Worm (Caenorhabditis elegans): ENCODE measurements around the gene T24C2.3.

T24C2.3 gene

DNA sequence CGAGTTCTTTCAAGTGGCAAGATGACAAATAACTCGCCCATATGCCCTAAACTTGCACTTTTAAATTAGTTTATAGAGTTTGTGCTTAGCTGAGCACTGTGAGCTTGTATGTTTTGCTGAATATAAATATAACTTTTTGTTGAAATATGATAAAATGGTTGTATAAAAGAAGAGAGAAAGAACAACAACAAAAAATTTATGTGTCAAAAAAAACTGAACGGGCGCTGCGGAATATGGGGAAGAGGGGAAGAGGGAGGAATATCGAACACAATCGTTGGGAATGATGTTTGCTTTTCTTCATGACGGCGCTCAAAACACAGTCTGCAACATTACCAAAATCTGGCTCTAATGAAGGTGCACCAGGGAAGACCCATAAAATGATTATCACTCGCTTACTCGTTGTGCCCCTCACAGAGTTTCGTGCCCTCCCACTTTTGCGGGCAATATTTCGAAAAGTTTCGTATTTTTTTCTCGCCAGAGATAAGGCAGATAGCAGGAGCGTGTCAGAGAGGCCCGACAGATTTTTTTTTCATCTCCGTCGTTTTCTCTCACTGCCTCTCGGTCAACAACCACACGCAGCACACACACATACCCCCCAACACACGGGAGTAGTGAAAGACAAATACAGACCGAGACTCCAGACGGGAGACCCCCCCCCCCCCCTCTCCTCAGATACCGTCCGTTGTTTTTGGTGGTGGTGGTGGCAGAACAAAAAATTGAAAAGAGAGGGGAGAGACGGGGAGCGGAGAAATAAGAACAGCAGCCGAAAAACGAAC is 37.6 kb upstream of the T24C2.3 start (continued):
- TF ChIP-seq mdl-1 (tag; optimal IDR thresholded peaks at IDR 0.05) = peak; percentile 33 to 81
- peak; percentile 68 for TF ChIP-seq set-16 (GFP tag; IDR thresholded peaks at IDR 0.05)
- TF ChIP-seq nhr-77 (tag; optimal IDR thresholded peaks at IDR 0.05) = peak; percentile 78
- 0 out of 2 replicates have a peak, but pooled peaks have one; percentile 26 for TF ChIP-seq ceh-20 (GFP tag; IDR thresholded peaks at IDR 0.05)
- peak; percentile 4 for TF ChIP-seq snpc-4 (tag; optimal IDR thresholded peaks at IDR 0.05)
- TF ChIP-seq F49E8.2 (tag; optimal IDR thresholded peaks at IDR 0.05; ENCODE audit: borderline replicate concordance) = no peak
- no peak for TF ChIP-seq madf-5 (GFP tag; IDR thresholded peaks at IDR 0.05)
- no peak; the same call in 1 of the 2 replicates for TF ChIP-seq pha-4 (GFP tag; IDR thresholded peaks at IDR 0.05)
- peak; percentile 11 for TF ChIP-seq pha-4 (tag; optimal IDR thresholded peaks at IDR 0.05)
- TF ChIP-seq lim-7 (GFP tag; IDR thresholded peaks at IDR 0.05) = 0 out of 2 replicates have a peak, but pooled peaks have one; percentile 45
- TF ChIP-seq dmd-6 (GFP tag; IDR thresholded peaks at IDR 0.05) = peak; percentile 88
- peak; percentile 68 for TF ChIP-seq gei-8 (GFP tag; optimal IDR thresholded peaks at IDR 0.05)
- peak; percentile 94 for TF ChIP-seq hlh-11 (tag; optimal IDR thresholded peaks at IDR 0.05)
- peak; percentile 92 for TF ChIP-seq nhr-28 (tag; optimal IDR thresholded peaks at IDR 0.05)
- TF ChIP-seq mep-1 (tag; optimal IDR thresholded peaks at IDR 0.05) = peak; percentile 55
- TF ChIP-seq duxl-1 (tag; optimal IDR thresholded peaks at IDR 0.05; ENCODE audit: poor library complexity) = no peak

DNA sequence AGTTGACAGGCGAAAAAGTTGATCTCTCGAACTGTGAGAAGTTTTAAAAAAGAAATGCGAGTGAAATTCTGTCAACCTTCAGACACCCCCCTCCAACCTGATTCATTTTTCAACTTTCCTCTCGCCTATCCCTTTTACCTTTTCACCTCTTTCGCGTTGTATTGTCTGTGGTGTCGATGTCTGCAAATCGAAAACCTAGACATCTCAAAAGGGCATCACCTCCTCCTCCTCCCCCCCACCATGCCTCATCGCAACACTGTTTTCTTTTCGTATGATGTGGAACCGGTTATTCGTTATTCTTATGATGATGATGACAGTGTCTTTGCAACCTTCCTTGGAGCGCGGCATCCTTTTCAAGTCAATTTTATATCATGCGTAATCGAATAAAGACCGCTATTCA is 35.3 kb upstream of the T24C2.3 start:
- TF ChIP-seq zfp-3 (GFP tag; conservative IDR thresholded peaks at IDR 0.05) = no peak
- TF ChIP-seq nhr-28 (tag; optimal IDR thresholded peaks at IDR 0.05) = peak; percentile 48
- TF ChIP-seq ceh-20 (GFP tag; IDR thresholded peaks at IDR 0.05) = 0 out of 2 replicates have a peak, but pooled peaks have one; percentile 28
- TF ChIP-seq spr-1 (tag; optimal IDR thresholded peaks at IDR 0.05) = no peak
- TF ChIP-seq mdl-1 (tag; optimal IDR thresholded peaks at IDR 0.05) = peak in 1 of 2 experiments; percentile 43
- TF ChIP-seq mdt-29 (GFP tag; IDR thresholded peaks at IDR 0.05) = no peak
- TF ChIP-seq vab-7 (GFP tag; IDR thresholded peaks at IDR 0.05) = no peak
- no peak for TF ChIP-seq lir-3 (tag; optimal IDR thresholded peaks at IDR 0.05)
- TF ChIP-seq attf-4 (tag; optimal IDR thresholded peaks at IDR 0.05) = no peak
- no peak for TF ChIP-seq rbr-2 (tag; optimal IDR thresholded peaks at IDR 0.05)
- no peak for TF ChIP-seq nhr-6 (tag; optimal IDR thresholded peaks at IDR 0.05)
- no peak for TF ChIP-seq dpl-1 (GFP tag; optimal IDR thresholded peaks at IDR 0.05)
- no peak for TF ChIP-seq daf-8 (GFP tag; IDR thresholded peaks at IDR 0.05)
- peak; percentile 38 for TF ChIP-seq nhr-48 (tag; optimal IDR thresholded peaks at IDR 0.05)
- no peak for TF ChIP-seq F37D6.2 (tag; optimal IDR thresholded peaks at IDR 0.05)
- TF ChIP-seq zag-1 (tag; optimal IDR thresholded peaks at IDR 0.05) = no peak
- TF ChIP-seq F10B5.3 (tag; optimal IDR thresholded peaks at IDR 0.05) = no peak
- no peak for TF ChIP-seq ces-1 (GFP tag; optimal IDR thresholded peaks at IDR 0.05)
- no peak for TF ChIP-seq Y75B8A.6 (GFP tag; IDR thresholded peaks at IDR 0.05)
- TF ChIP-seq madf-5 (GFP tag; IDR thresholded peaks at IDR 0.05) = no peak
- TF ChIP-seq Y5F2A.4 (GFP tag; optimal IDR thresholded peaks at IDR 0.05) = no peak
- TF ChIP-seq snpc-4 (tag; optimal IDR thresholded peaks at IDR 0.05) = no peak
- no peak for TF ChIP-seq dmd-8 (GFP tag; IDR thresholded peaks at IDR 0.05)
- peak; percentile 46 for TF ChIP-seq hlh-11 (tag; optimal IDR thresholded peaks at IDR 0.05)
- TF ChIP-seq mxl-3 (GFP tag; optimal IDR thresholded peaks at IDR 0.05) = peak; percentile 73
- peak; percentile 90 for TF ChIP-seq aha-1 (tag)
- TF ChIP-seq lin-1 (GFP tag; IDR thresholded peaks at IDR 0.05) = no peak
- TF ChIP-seq mes-2 (tag; optimal IDR thresholded peaks at IDR 0.05; ENCODE audit: poor library complexity, severe bottlenecking) = no peak
- no peak for TF ChIP-seq hmg-1.1 (GFP tag; IDR thresholded peaks at IDR 0.05)
- no peak for TF ChIP-seq ZK337.2 (GFP tag; IDR thresholded peaks at IDR 0.05)
- no peak for TF ChIP-seq D1046.2 (GFP tag; IDR thresholded peaks at IDR 0.05)
- TF ChIP-seq mep-1 (tag; optimal IDR thresholded peaks at IDR 0.05) = no peak
- TF ChIP-seq lsy-2 (tag; optimal IDR thresholded peaks at IDR 0.05) = no peak
- TF ChIP-seq dmd-6 (GFP tag; IDR thresholded peaks at IDR 0.05) = peak; percentile 59
- no peak for TF ChIP-seq dmd-9 (GFP tag; IDR thresholded peaks at IDR 0.05)
- TF ChIP-seq daf-12 (tag; optimal IDR thresholded peaks at IDR 0.05) = no peak
- TF ChIP-seq zip-11 (GFP tag; IDR thresholded peaks at IDR 0.05) = no peak
- TF ChIP-seq lin-39 (tag; optimal IDR thresholded peaks at IDR 0.05) = no peak
- no peak for TF ChIP-seq lim-7 (GFP tag; IDR thresholded peaks at IDR 0.05)
- TF ChIP-seq ctbp-1 (GFP tag; IDR thresholded peaks at IDR 0.05) = no peak
- no peak for TF ChIP-seq R02D3.7 (tag; optimal IDR thresholded peaks at IDR 0.05)

All from whole organism, L4 larva.